Worm (Caenorhabditis elegans) whole organism, L4/young adult: ENCODE results near the gene F17C11.11.
A peak's percentile ranks its signal among the peaks of the same experiment; 100 is the strongest.

Experiments
- W03F9.2 ChIP-seq: fragments of 150-350 bp; optimal IDR thresholded peaks from 2 replicates; lab custom pipeline; 2014; ENCODE audit warnings: missing biosample characterization, missing genetic modification characterization
- dao-5 ChIP-seq: sonication (generic microtip); optimal IDR thresholded peaks from 2 replicates; lab custom pipeline; 2016; ENCODE audit warnings: missing genotype, missing genetic modification characterization, moderate library complexity, missing compliant biosample characterization
- him-1 ChIP-seq: sonication (generic microtip); optimal IDR thresholded peaks from 2 replicates; lab custom pipeline; 2016; ENCODE audit warnings: missing genotype, missing genetic modification reagents, missing genetic modification characterization, missing compliant biosample characterization

The F17C11.11 gene

ce11 chrV:10898629-10899028 lies 40.0 kb downstream of the F17C11.11 start:
- TF ChIP-seq him-1: no peak
- no peak for TF ChIP-seq W03F9.2
- TF ChIP-seq dao-5: no peak

ce11 chrV:10898107-10898506 lies 40.5 kb downstream of the F17C11.11 start, which contains the start of gene F32D8.7:
TSS of gene F32D8.7 (plus strand) at chrV:10898435.
- TF ChIP-seq dao-5: no peak
- TF ChIP-seq W03F9.2: no peak
- TF ChIP-seq him-1: no peak

- TF ChIP-seq W03F9.2 (peak; percentile 97), dao-5 (peak; percentile 43), him-1 (peak; percentile 97)
These were observed 41.4 kb downstream of the F17C11.11 start for ce11 chrV:10897172-10897571.

ce11 chrV:10897106-10897171 lies 41.7 kb downstream of the F17C11.11 start, which contains the start of gene sec-61.G:
TSS of gene sec-61.G (minus strand) at chrV:10897143.
- TF ChIP-seq dao-5 (no peak), W03F9.2 (no peak), him-1 (no peak)

ce11 chrV:10896706-10897105 lies 41.9 kb downstream of the F17C11.11 start:
- TF ChIP-seq dao-5 (no peak), him-1 (no peak), W03F9.2 (no peak)

- TF ChIP-seq W03F9.2: no peak
- TF ChIP-seq dao-5: no peak
- TF ChIP-seq him-1: no peak
These were observed 42.3 kb downstream of the F17C11.11 start, which contains the start of gene F32D8.13 for ce11 chrV:10896295-10896694. TSS of gene F32D8.13 (minus strand) at chrV:10896543.

ce11 chrV:10894601-10895000 lies 44.0 kb downstream of the F17C11.11 start, which contains the start of the genes F32D8.14 and F32D8.5:
TSS of gene F32D8.14 (minus strand) at chrV:10894788.
TSS of gene F32D8.5 (plus strand) at chrV:10894800.
- TF ChIP-seq him-1 (peak; percentile 33), W03F9.2 (peak; percentile 92), dao-5 (no peak)

- TF ChIP-seq W03F9.2 (no peak), dao-5 (no peak), him-1 (no peak)
These were observed 45.0 kb downstream of the F17C11.11 start, which contains the start of gene F32D8.4 for ce11 chrV:10893510-10894128. TSS of gene F32D8.4 (minus strand) at chrV:10893560.

- TF ChIP-seq W03F9.2: no peak
- no peak for TF ChIP-seq him-1
These were observed 47.6 kb downstream of the F17C11.11 start, which contains the start of gene F32D8.12 for ce11 chrV:10890980-10891379. TSS of gene F32D8.12 (minus strand) at chrV:10891027.

ce11 chrV:10889774-10890173 lies 48.8 kb downstream of the F17C11.11 start:
- TF ChIP-seq W03F9.2 (no peak), dao-5 (no peak), him-1 (no peak)

ce11 chrV:10889036-10889435 lies 49.6 kb downstream of the F17C11.11 start, which contains the start of gene F32D8.11:
TSS of gene F32D8.11 (minus strand) at chrV:10889136.
- TF ChIP-seq dao-5 (no peak), him-1 (no peak), W03F9.2 (no peak)

ce11 chrV:10888153-10888552 lies 50.5 kb downstream of the F17C11.11 start:
- no peak for TF ChIP-seq W03F9.2
- no peak for TF ChIP-seq him-1
- TF ChIP-seq dao-5: no peak
